Worm (Caenorhabditis elegans) whole organism, midembryonic: ENCODE results near the gene set-30.
A peak's percentile ranks its signal among the peaks of the same experiment; 100 is the strongest.

Experiments used
- T22C8.4 ChIP-seq: fragments of 200-800 bp; sonication (Bioruptor generic); IDR thresholded peaks from 2 replicates; pipeline ENCODE4 v1.3.6; 2022; ENCODE audit warnings: missing genetic modification characterization, missing compliant biosample characterization
- klf-2 ChIP-seq: fragments of 200-800 bp; sonication (Bioruptor generic); conservative IDR thresholded peaks from 2 replicates; pipeline ENCODE4 v1.3.6; 2022; ENCODE audit warnings: missing genetic modification reagents, missing genetic modification characterization, missing compliant biosample characterization
- tab-1 ChIP-seq: fragments of 200-800 bp; sonication (Bioruptor generic); IDR thresholded peaks from 2 replicates; pipeline ENCODE4 v1.3.6; 2022; ENCODE audit warnings: missing genetic modification characterization, missing compliant biosample characterization

DNA sequence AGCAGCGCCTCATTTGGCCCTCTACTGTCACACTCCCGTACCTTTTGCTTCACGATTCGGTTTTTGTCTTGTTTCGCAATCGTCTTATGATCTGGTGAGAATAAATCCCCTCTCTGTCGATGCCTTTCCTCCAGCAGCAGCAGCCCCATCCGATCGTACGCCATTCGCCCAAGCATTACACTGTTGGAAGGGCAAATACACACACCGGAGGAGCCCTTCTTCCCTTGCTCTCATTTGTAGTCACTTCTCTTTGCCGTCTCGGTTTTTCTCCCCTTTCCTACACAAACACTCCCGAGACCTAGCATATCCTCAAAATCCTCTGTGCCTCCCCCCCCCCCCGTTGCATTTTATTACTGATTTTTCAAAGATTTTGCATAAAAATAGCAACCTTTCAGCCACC is at the start of gene set-30:
- no peak for TF ChIP-seq klf-2
- TF ChIP-seq tab-1 (GFP tag; lab: Robert Waterston, UW) = 0 out of 2 replicates have a peak, but pooled peaks have one; percentile 11
- TF ChIP-seq T22C8.4 (GFP tag; lab: Robert Waterston, UW) = no peak
